Fruit fly (Drosophila melanogaster) whole organism, prepupa: ENCODE results near the gene ninaB.
A peak's percentile ranks its signal among the peaks of the same experiment; 100 is the strongest.

Source experiments
- Blimp-1 ChIP-seq: fragments of 200-800 bp; sonication (Bioruptor generic); optimal IDR thresholded peaks from 3 replicates; lab custom pipeline; 2017; ENCODE audit warnings: missing biosample characterization, missing genetic modification characterization, mild to moderate bottlenecking, moderate library complexity, missing genetic modification reagents
- CG10631 ChIP-seq: fragments of 200-800 bp; sonication (Bioruptor generic); optimal IDR thresholded peaks from 2 replicates; lab custom pipeline; 2016; ENCODE audit warnings: missing biosample characterization, missing genetic modification characterization
- CG10669 ChIP-seq: fragments of 200-800 bp; sonication (Bioruptor generic); optimal IDR thresholded peaks from 3 replicates; lab custom pipeline; 2018; ENCODE audit warnings: missing biosample characterization, mild to moderate bottlenecking, missing genetic modification characterization, moderate library complexity
- CG11902 ChIP-seq: fragments of 200-800 bp; sonication (Bioruptor generic); optimal IDR thresholded peaks from 3 replicates; lab custom pipeline; 2016; ENCODE audit warnings: missing biosample characterization, missing genetic modification characterization
- CG16779 ChIP-seq: fragments of 200-800 bp; sonication (Bioruptor generic); optimal IDR thresholded peaks from 3 replicates; lab custom pipeline; 2017; ENCODE audit warnings: missing biosample characterization, mild to moderate bottlenecking, missing genetic modification characterization
- CG3032 ChIP-seq: fragments of 200-800 bp; optimal IDR thresholded peaks from 2 replicates; lab custom pipeline; 2019; ENCODE audit warnings: missing biosample characterization, mild to moderate bottlenecking, missing genetic modification characterization, moderate library complexity
- CG32006 ChIP-seq: fragments of 200-800 bp; sonication (Bioruptor generic); optimal IDR thresholded peaks from 3 replicates; lab custom pipeline; 2017; ENCODE audit warnings: missing biosample characterization, mild to moderate bottlenecking, missing genetic modification characterization
- CG34406 ChIP-seq: fragments of 200-800 bp; sonication (Bioruptor generic); optimal IDR thresholded peaks from 3 replicates; lab custom pipeline; 2016; ENCODE audit warnings: missing biosample characterization, missing genetic modification characterization
- CG3919 ChIP-seq: fragments of 200-800 bp; sonication (Bioruptor generic); optimal IDR thresholded peaks from 3 replicates; lab custom pipeline; 2016; ENCODE audit warnings: missing biosample characterization, missing genetic modification characterization
- CG6792 ChIP-seq: fragments of 200-800 bp; sonication (Bioruptor generic); optimal IDR thresholded peaks from 3 replicates; lab custom pipeline; 2016; ENCODE audit warnings: missing biosample characterization, missing genetic modification characterization
- CG6808 ChIP-seq: fragments of 200-800 bp; sonication (Bioruptor generic); optimal IDR thresholded peaks from 3 replicates; lab custom pipeline; 2017; ENCODE audit warnings: missing biosample characterization, missing genetic modification characterization, mild to moderate bottlenecking, moderate library complexity, missing genetic modification reagents
- CG7368 ChIP-seq: fragments of 200-800 bp; sonication (Bioruptor generic); optimal IDR thresholded peaks from 3 replicates; lab custom pipeline; 2016; ENCODE audit warnings: missing biosample characterization, missing genetic modification characterization
- Eip78C ChIP-seq: fragments of 200-800 bp; sonication (Bioruptor generic); peaks from one replicate; lab custom pipeline; 2016; ENCODE audit warnings: missing biosample characterization, missing genetic modification characterization
- Gug ChIP-seq: fragments of 200-800 bp; sonication (Bioruptor generic); IDR thresholded peaks from 2 replicates; pipeline ENCODE4 v1.3.6; 2022; ENCODE audit warnings: missing biosample characterization, missing genetic modification characterization
- Hr4 ChIP-seq: fragments of 200-800 bp; sonication (Bioruptor generic); optimal IDR thresholded peaks from 3 replicates; lab custom pipeline; 2016; ENCODE audit warnings: missing biosample characterization, missing genetic modification characterization
- Met ChIP-seq: fragments of 200-800 bp; sonication (Bioruptor generic); optimal IDR thresholded peaks from 3 replicates; lab custom pipeline; 2016; ENCODE audit warnings: missing biosample characterization, missing genetic modification characterization
- Smox ChIP-seq: fragments of 200-800 bp; sonication (Bioruptor generic); optimal IDR thresholded peaks from 3 replicates; lab custom pipeline; 2016; ENCODE audit warnings: missing biosample characterization, missing genetic modification characterization
- Sox102F ChIP-seq: fragments of 200-800 bp; sonication (Bioruptor generic); optimal IDR thresholded peaks from 2 replicates; lab custom pipeline; 2016; ENCODE audit warnings: missing biosample characterization, mild to moderate bottlenecking, missing genetic modification characterization
- Sox14 ChIP-seq: fragments of 200-800 bp; sonication (Bioruptor generic); optimal IDR thresholded peaks from 3 replicates; lab custom pipeline; 2016; ENCODE audit warnings: missing biosample characterization, missing genetic modification characterization
- dsx ChIP-seq: fragments of 200-800 bp; optimal IDR thresholded peaks from 3 replicates; lab custom pipeline; 2019; ENCODE audit warnings: missing biosample characterization, mild to moderate bottlenecking, missing genetic modification characterization, moderate library complexity; ENCODE audit not compliant: poor library complexity, severe bottlenecking
- fd85E ChIP-seq: fragments of 200-800 bp; sonication (Bioruptor generic); optimal IDR thresholded peaks from 3 replicates; lab custom pipeline; 2016; ENCODE audit warnings: missing biosample characterization, missing genetic modification characterization
- fkh ChIP-seq: fragments of 200-800 bp; sonication (Bioruptor generic); optimal IDR thresholded peaks from 3 replicates; lab custom pipeline; 2017; ENCODE audit warnings: missing biosample characterization, mild to moderate bottlenecking, missing genetic modification characterization, moderate library complexity
- salr ChIP-seq, 2 experiments: fragments of 200-800 bp; sonication (Bioruptor generic); optimal IDR thresholded peaks; 3 replicates each; lab custom pipeline; 2016 to 2018; ENCODE audit warnings: missing biosample characterization in 2 of 2, missing genetic modification characterization in 2 of 2, mild to moderate bottlenecking in 1 of 2
- spab ChIP-seq: fragments of 200-800 bp; sonication (Bioruptor generic); optimal IDR thresholded peaks from 2 replicates; lab custom pipeline; 2017; ENCODE audit warnings: missing biosample characterization, mild to moderate bottlenecking, missing genetic modification characterization, missing genetic modification reagents
- ss ChIP-seq, 2 experiments: fragments of 200-800 bp; sonication (Bioruptor generic); optimal IDR thresholded peaks; 2 replicates in 1 of 2; 3 replicates in 1 of 2; lab custom pipeline; 2017 to 2018; ENCODE audit warnings: mild to moderate bottlenecking in 2 of 2, missing biosample characterization in 2 of 2, missing genetic modification characterization in 2 of 2, moderate library complexity in 1 of 2
- svp ChIP-seq: fragments of 200-800 bp; sonication (Bioruptor generic); peaks from one replicate; lab custom pipeline; 2016; ENCODE audit warnings: missing biosample characterization, missing genetic modification characterization
- topi ChIP-seq: fragments of 200-800 bp; sonication (Bioruptor generic); optimal IDR thresholded peaks from 3 replicates; lab custom pipeline; 2016; ENCODE audit warnings: missing biosample characterization, missing genetic modification characterization
- vri ChIP-seq: fragments of 200-800 bp; sonication (Bioruptor generic); optimal IDR thresholded peaks from 3 replicates; lab custom pipeline; 2016; ENCODE audit warnings: missing biosample characterization, mild to moderate bottlenecking, missing genetic modification characterization

ninaB gene

DNA sequence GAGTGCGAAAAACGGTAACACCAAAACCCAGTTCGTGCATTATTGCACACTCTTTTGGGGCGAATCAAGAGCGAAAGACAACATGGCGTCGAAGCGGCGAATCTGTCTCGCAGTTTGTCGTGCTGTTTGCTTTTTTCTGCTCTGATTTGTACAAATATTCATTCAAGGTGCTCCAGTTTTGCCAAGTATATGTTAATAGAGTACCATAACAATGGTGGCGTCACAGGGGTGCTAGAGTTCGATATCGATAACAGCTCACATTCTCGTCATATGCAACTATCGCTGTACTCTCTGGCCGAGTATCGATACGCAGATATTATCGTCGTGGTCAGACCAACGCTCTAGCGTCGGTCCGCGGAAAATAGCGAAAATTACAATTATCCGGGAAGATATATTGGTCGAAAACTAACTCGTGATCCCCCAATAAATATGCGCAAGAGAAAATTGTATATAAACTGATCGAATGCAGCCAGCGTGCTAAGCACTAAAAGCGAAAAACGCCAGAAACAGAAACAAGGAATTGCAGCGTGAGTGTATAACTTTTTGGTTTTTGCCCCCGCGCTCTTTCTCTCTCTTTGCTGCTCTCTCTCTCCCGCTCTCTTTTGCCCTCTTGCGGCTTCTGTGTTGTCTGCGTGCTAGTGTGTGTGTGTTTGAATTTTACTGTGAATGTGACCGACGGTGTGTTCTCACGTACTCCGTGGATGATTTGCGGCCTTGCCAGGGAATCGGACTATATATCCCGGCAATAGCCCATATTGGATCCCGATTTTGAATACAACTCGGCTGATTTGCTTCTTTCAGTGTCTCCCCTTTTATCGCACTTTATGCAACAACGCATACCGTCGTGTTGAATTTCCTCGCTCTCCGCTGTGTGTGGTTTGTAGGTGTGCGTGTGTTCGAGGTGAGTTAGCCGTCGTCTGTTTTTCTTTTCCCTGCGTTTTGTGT, 16.5 kb upstream of the ninaB start, which contains the start of gene flfl (continued):
- TF ChIP-seq CG10669 (GFP tag; lab: Kevin White, UChicago) (no peak), CG3919 (peak; percentile 29), CG34406 (GFP tag; lab: Kevin White, UChicago) (no peak), spab (GFP tag; lab: Kevin White, UChicago) (no peak), CG32006 (GFP tag; lab: Kevin White, UChicago) (peak; percentile 1), Eip78C (GFP tag; lab: Kevin White, UChicago) (peak; percentile 64), CG7368 (GFP tag; lab: Kevin White, UChicago) (no peak), CG3032 (peak; percentile 34), CG11902 (GFP tag; lab: Kevin White, UChicago) (no peak)

DNA sequence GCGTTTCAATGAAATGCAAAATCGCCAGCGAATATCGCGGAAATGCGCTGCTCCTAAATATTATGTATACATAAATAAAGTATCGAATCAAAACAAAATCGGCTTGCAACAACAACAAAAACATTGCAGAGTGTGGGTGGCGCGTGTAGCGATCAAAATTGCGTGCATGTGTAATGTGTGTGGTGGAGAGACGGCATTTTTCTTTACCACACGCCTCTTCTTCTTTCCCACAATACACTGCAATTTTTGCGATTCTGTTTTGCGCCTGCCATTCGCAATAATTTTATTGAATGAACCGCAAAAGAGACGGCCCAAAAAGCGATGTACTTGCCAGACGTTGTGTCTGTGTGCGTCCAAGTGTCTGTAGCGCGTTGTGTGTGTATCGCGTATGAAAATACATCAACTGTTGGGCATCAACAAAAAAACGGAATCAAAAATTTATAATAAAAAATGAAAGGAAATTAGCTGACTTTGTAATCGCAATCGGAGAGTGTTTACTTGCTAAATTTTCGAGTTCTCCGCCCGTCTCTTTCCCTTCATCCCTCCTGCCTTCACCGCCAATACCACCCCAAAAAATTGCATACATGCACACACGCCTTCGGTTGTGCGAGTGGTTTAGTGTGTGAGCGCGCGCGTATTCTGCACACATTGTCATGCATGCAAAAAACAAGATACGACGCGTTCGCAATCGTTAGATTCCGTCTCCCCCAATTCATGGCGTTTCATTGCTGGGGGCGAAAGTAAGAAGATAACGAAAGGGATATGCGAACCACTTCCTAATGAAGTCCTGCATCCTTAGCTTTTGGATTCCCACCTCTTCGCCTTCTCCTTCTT, 15.6 kb upstream of the ninaB start:
- TF ChIP-seq CG32006 (GFP tag; lab: Kevin White, UChicago) (peak; percentile 9), CG10631 (GFP tag; lab: Kevin White, UChicago) (peak; percentile 4), vri (GFP tag; lab: Kevin White, UChicago) (peak; percentile 43), Blimp-1 (no peak), CG16779 (tag; lab: Kevin White, UChicago) (peak; percentile 22), salr (GFP tag; optimal IDR thresholded peaks at IDR 0.05; lab: Kevin White, UChicago) (peak in 1 of 2 experiments; percentile 4), ss (GFP tag; optimal IDR thresholded peaks at IDR 0.05; lab: Kevin White, UChicago) (peak in 1 of 2 experiments; percentile 26), Eip78C (GFP tag; lab: Kevin White, UChicago) (peak; percentile 55), dsx (GFP tag; lab: Kevin White, UChicago) (peak; percentile 37), CG6792 (GFP tag; lab: Kevin White, UChicago) (no peak), Hr4 (GFP tag; lab: Kevin White, UChicago) (peak; percentile 10), Met (GFP tag; lab: Kevin White, UChicago) (peak; percentile 29), fkh (GFP tag; lab: Kevin White, UChicago) (no peak), svp (GFP tag; lab: Kevin White, UChicago) (peak; percentile 74)

DNA sequence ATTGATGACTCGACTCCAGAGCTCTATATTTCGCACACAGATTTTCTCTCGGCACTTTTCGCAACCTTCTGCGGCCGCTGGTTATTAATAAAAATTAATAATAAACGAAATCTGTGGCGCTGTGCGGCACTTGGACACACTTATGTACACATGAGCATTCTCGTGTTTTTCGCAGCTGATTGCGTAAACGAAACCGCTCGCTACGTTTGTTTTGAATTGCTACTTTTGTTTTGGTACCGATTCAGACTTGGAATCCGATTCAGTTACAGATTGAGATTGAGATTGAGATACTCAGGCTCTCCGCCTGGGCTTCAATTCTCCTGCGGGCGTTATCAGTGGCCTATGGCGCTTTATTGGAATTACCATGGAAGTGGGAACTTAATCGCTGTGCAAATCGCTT, 14.4 kb upstream of the ninaB start:
- no peak for TF ChIP-seq vri (GFP tag; lab: Kevin White, UChicago)
- TF ChIP-seq CG10669 (GFP tag; lab: Kevin White, UChicago), result no peak
- no peak for TF ChIP-seq Gug (GFP tag; lab: Robert Waterston, UW)
- TF ChIP-seq fd85E (GFP tag; lab: Kevin White, UChicago), result no peak
- no peak for TF ChIP-seq fkh (GFP tag; lab: Kevin White, UChicago)
- TF ChIP-seq CG6808 (GFP tag; lab: Kevin White, UChicago), result no peak
- TF ChIP-seq CG7368 (GFP tag; lab: Kevin White, UChicago), result no peak
- no peak for TF ChIP-seq Sox102F (GFP tag; lab: Kevin White, UChicago)
- no peak for TF ChIP-seq CG6792 (GFP tag; lab: Kevin White, UChicago)
- no peak for TF ChIP-seq topi (GFP tag; lab: Kevin White, UChicago)
- no peak for TF ChIP-seq Smox (GFP tag; lab: Kevin White, UChicago)
- no peak for TF ChIP-seq Sox14 (GFP tag; lab: Kevin White, UChicago)
